Worm (Caenorhabditis elegans) whole organism, midembryonic: Measurements from ENCODE around the gene F43H9.3.

Experiments
- flt-1 ChIP-seq: fragments of 200-800 bp; sonication (Bioruptor generic); IDR thresholded peaks from 2 replicates; pipeline ENCODE4 v1.3.6; 2022; ENCODE audit warnings: missing genetic modification characterization, missing compliant biosample characterization
- med-1 ChIP-seq: sonication (generic microtip); optimal IDR thresholded peaks from 2 replicates; lab custom pipeline; 2017; ENCODE audit warnings: missing genetic modification characterization, mild to moderate bottlenecking, missing compliant biosample characterization, antibody characterized with exemption, missing genetic modification reagents; ENCODE audit not compliant: insufficient read depth
- ztf-23 ChIP-seq: fragments of 200-800 bp; sonication (Bioruptor generic); IDR thresholded peaks from 2 replicates; pipeline ENCODE4 v1.3.6; 2022; ENCODE audit warnings: missing genetic modification reagents, missing genetic modification characterization, missing compliant biosample characterization

DNA sequence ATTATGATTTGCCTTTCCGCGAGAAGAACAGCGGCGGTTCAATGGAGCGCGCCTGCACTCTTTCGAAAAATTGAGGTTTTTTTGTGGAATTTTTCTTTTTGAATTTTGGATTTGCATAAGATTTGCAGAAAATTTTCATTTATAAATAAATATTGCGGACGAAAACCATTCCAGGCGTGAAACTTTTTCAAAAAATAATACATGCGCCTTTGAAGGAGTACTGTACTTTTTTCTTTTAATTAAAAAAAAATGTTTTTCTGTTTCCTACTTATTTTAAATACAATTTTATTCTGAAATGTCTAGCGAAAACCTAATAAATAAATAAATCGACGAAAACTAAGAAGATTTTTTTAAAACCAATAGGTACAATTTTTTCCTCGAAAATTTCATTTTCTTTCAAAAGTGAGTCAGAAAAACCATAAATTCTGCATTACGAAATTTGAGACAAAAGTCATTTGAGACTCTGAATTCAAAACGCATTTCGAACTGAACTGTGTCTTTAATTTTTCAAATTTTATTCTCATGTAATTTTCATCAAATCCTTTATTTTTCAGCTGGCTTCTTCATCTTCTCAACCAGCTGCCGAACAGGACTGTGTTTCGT is 43.6 kb downstream of the F43H9.3 start, which contains the start of gene F26D11.1:
- no peak for TF ChIP-seq ztf-23
- no peak for TF ChIP-seq flt-1
- TF ChIP-seq med-1, result no peak
